Fruit fly (Drosophila melanogaster) whole organism, embryonic: ENCODE data around the gene Oct-TyrR.

ENCODE experiments used
- Bgb ChIP-seq: fragments of 200-800 bp; sonication (Bioruptor generic); IDR thresholded peaks from 2 replicates; pipeline ENCODE4 v1.3.6; 2022; ENCODE audit warnings: missing biosample characterization, missing genetic modification characterization; ENCODE audit not compliant: partially characterized antibody
- CG10431 ChIP-seq: fragments of 200-800 bp; sonication (Bioruptor generic); optimal IDR thresholded peaks from 3 replicates; lab custom pipeline; 2018; ENCODE audit warnings: missing biosample characterization, mild to moderate bottlenecking, missing genetic modification characterization
- CG10565 ChIP-seq: fragments of 200-800 bp; sonication (Bioruptor generic); optimal IDR thresholded peaks from 3 replicates; lab custom pipeline; 2016; ENCODE audit warnings: missing biosample characterization, mild to moderate bottlenecking, missing genetic modification characterization
- CG11695 ChIP-seq: fragments of 200-800 bp; sonication (Bioruptor generic); IDR thresholded peaks from 3 replicates; pipeline ENCODE4 v1.3.6; 2022; ENCODE audit warnings: missing biosample characterization, missing genetic modification characterization
- CG13894 ChIP-seq: fragments of 200-800 bp; sonication (Bioruptor generic); optimal IDR thresholded peaks from 3 replicates; lab custom pipeline; 2018; ENCODE audit warnings: missing biosample characterization, mild to moderate bottlenecking, missing genetic modification characterization, moderate library complexity
- CG15269 ChIP-seq: fragments of 200-800 bp; sonication (Bioruptor generic); optimal IDR thresholded peaks from 2 replicates; lab custom pipeline; 2018; ENCODE audit warnings: missing biosample characterization, mild to moderate bottlenecking, missing genetic modification characterization, moderate library complexity
- CG15514 ChIP-seq: fragments of 200-800 bp; sonication (Bioruptor generic); optimal IDR thresholded peaks from 3 replicates; lab custom pipeline; 2017; ENCODE audit warnings: missing biosample characterization, missing genetic modification characterization, mild to moderate bottlenecking, moderate library complexity, missing genetic modification reagents
- CG17612 ChIP-seq: fragments of 200-800 bp; sonication (Bioruptor generic); IDR thresholded peaks from 2 replicates; pipeline ENCODE4 v1.3.6; 2022; ENCODE audit warnings: missing biosample characterization, missing genetic modification characterization
- CG1832 ChIP-seq: fragments of 200-800 bp; sonication (Bioruptor generic); optimal IDR thresholded peaks from 2 replicates; lab custom pipeline; 2017; ENCODE audit warnings: missing biosample characterization, mild to moderate bottlenecking, missing genetic modification characterization, inconsistent platforms
- CG18476 ChIP-seq: fragments of 200-800 bp; sonication (Bioruptor generic); optimal IDR thresholded peaks from 2 replicates; lab custom pipeline; 2016; ENCODE audit warnings: missing biosample characterization, mild to moderate bottlenecking, missing genetic modification characterization
- CG2678 ChIP-seq: fragments of 200-800 bp; sonication (Bioruptor generic); optimal IDR thresholded peaks from 3 replicates; lab custom pipeline; 2019; ENCODE audit warnings: missing biosample characterization, mild to moderate bottlenecking, missing genetic modification characterization, moderate library complexity
- CG2875 ChIP-seq: fragments of 200-800 bp; sonication (Bioruptor generic); optimal IDR thresholded peaks from 2 replicates; lab custom pipeline; 2017; ENCODE audit warnings: missing biosample characterization, mild to moderate bottlenecking, missing genetic modification characterization, missing genetic modification reagents
- CG3407 ChIP-seq: fragments of 200-800 bp; sonication (Bioruptor generic); optimal IDR thresholded peaks from 2 replicates; lab custom pipeline; 2018; ENCODE audit warnings: missing biosample characterization, mild to moderate bottlenecking, missing genetic modification characterization
- CG34376 ChIP-seq: fragments of 200-800 bp; sonication (Bioruptor generic); optimal IDR thresholded peaks from 2 replicates; lab custom pipeline; 2018; ENCODE audit warnings: missing biosample characterization, mild to moderate bottlenecking, missing genetic modification characterization
- CG4282 ChIP-seq: fragments of 200-800 bp; sonication (Bioruptor generic); optimal IDR thresholded peaks from 2 replicates; lab custom pipeline; 2016; ENCODE audit warnings: missing biosample characterization, missing genetic modification characterization
- CG4404 ChIP-seq: fragments of 200-800 bp; sonication (Bioruptor generic); IDR thresholded peaks from 2 replicates; pipeline ENCODE4 v1.3.6; 2022; ENCODE audit warnings: missing biosample characterization, missing genetic modification characterization
- CG4820 ChIP-seq: fragments of 200-800 bp; sonication (Bioruptor generic); optimal IDR thresholded peaks from 3 replicates; lab custom pipeline; 2016; ENCODE audit warnings: missing biosample characterization, missing genetic modification characterization
- CG6791 ChIP-seq: fragments of 200-800 bp; sonication (Bioruptor generic); IDR thresholded peaks from 3 replicates; pipeline ENCODE4 v1.3.6; 2022; ENCODE audit warnings: missing biosample characterization, missing genetic modification characterization; ENCODE audit not compliant: partially characterized antibody
- CG7271 ChIP-seq: fragments of 200-800 bp; sonication (Bioruptor generic); optimal IDR thresholded peaks from 2 replicates; lab custom pipeline; 2018; ENCODE audit warnings: missing biosample characterization, mild to moderate bottlenecking, missing genetic modification characterization, moderate library complexity
- CG7839 ChIP-seq: fragments of 200-800 bp; sonication (Bioruptor generic); optimal IDR thresholded peaks from 3 replicates; lab custom pipeline; 2018; ENCODE audit warnings: missing biosample characterization, mild to moderate bottlenecking, missing genetic modification characterization, moderate library complexity
- Chrac-16 ChIP-seq: fragments of 200-800 bp; sonication (Bioruptor generic); optimal IDR thresholded peaks from 3 replicates; lab custom pipeline; 2016; ENCODE audit warnings: missing biosample characterization, missing genetic modification characterization
- Ets65A ChIP-seq: fragments of 200-800 bp; sonication (Bioruptor generic); peaks from one replicate; lab custom pipeline; 2016; ENCODE audit warnings: missing biosample characterization, missing genetic modification characterization
- HmgZ ChIP-seq: fragments of 200-800 bp; sonication (Bioruptor generic); optimal IDR thresholded peaks from 2 replicates; lab custom pipeline; 2018; ENCODE audit warnings: missing biosample characterization, mild to moderate bottlenecking, missing genetic modification characterization
- Hr78 ChIP-seq, 2 experiments: fragments of 200-800 bp in 1 of 2; fragments of >200 bp in 1 of 2; sonication (Bioruptor generic) in 1 of 2; optimal IDR thresholded peaks; 2 replicates each; lab custom pipeline; 2017 to 2019; ENCODE audit warnings: missing biosample characterization in 2 of 2, missing genetic modification characterization in 2 of 2, mild to moderate bottlenecking in 1 of 2, moderate library complexity in 1 of 2
- Jarid2 ChIP-seq: fragments of 200-800 bp; sonication (Bioruptor generic); optimal IDR thresholded peaks from 3 replicates; lab custom pipeline; 2017; ENCODE audit warnings: mild to moderate bottlenecking, missing biosample characterization, missing genetic modification reagents, missing genetic modification characterization
- Lim3 ChIP-seq: fragments of 200-800 bp; sonication (Bioruptor generic); IDR thresholded peaks from 2 replicates; pipeline ENCODE4 v1.3.6; 2022; ENCODE audit warnings: missing biosample characterization, missing genetic modification characterization
- Nf-YC ChIP-seq: fragments of 200-800 bp; optimal IDR thresholded peaks from 3 replicates; lab custom pipeline; 2019; ENCODE audit warnings: missing biosample characterization, mild to moderate bottlenecking, missing genetic modification characterization, moderate library complexity
- Opbp ChIP-seq: fragments of 200-800 bp; sonication (Bioruptor generic); IDR thresholded peaks from 3 replicates; pipeline ENCODE4 v1.3.6; 2022; ENCODE audit warnings: missing biosample characterization, missing genetic modification characterization; ENCODE audit not compliant: partially characterized antibody
- Optix ChIP-seq: fragments of 200-800 bp; sonication (Bioruptor generic); IDR thresholded peaks from 3 replicates; pipeline ENCODE4 v1.3.6; 2022; ENCODE audit warnings: missing biosample characterization, missing genetic modification characterization
- PHDP ChIP-seq: fragments of 200-800 bp; sonication (Bioruptor generic); optimal IDR thresholded peaks from 3 replicates; lab custom pipeline; 2018; ENCODE audit warnings: missing biosample characterization, mild to moderate bottlenecking, missing genetic modification characterization, moderate library complexity
- Poxn ChIP-seq: fragments of 200-800 bp; sonication (Bioruptor generic); IDR thresholded peaks from 2 replicates; pipeline ENCODE4 v1.3.6; 2022; ENCODE audit warnings: missing biosample characterization, missing genetic modification characterization
- Rx ChIP-seq: fragments of 200-800 bp; sonication (Bioruptor generic); IDR thresholded peaks from 2 replicates; pipeline ENCODE4 v1.3.6; 2022; ENCODE audit warnings: missing biosample characterization, missing genetic modification characterization
- Spps ChIP-seq: fragments of 200-800 bp; sonication (Bioruptor generic); optimal IDR thresholded peaks from 2 replicates; lab custom pipeline; 2018; ENCODE audit warnings: missing biosample characterization, mild to moderate bottlenecking, missing genetic modification characterization
- ato ChIP-seq: fragments of 200-800 bp; sonication (Bioruptor generic); IDR thresholded peaks from 2 replicates; pipeline ENCODE4 v1.3.6; 2022; ENCODE audit warnings: missing biosample characterization, missing genetic modification characterization; ENCODE audit not compliant: partially characterized antibody
- cato ChIP-seq: fragments of 200-800 bp; sonication (Bioruptor generic); optimal IDR thresholded peaks from 2 replicates; lab custom pipeline; 2016; ENCODE audit warnings: missing biosample characterization, missing genetic modification characterization, borderline replicate concordance
- corto ChIP-seq: fragments of 200-800 bp; sonication (Bioruptor generic); optimal IDR thresholded peaks from 2 replicates; lab custom pipeline; 2016; ENCODE audit warnings: missing biosample characterization, mild to moderate bottlenecking, missing genetic modification characterization, moderate library complexity
- dan ChIP-seq: fragments of 200-800 bp; sonication (Bioruptor generic); IDR thresholded peaks from 2 replicates; pipeline ENCODE4 v1.3.6; 2022; ENCODE audit warnings: missing biosample characterization, missing genetic modification characterization
- dm ChIP-seq: fragments of 200-800 bp; sonication (Bioruptor generic); optimal IDR thresholded peaks from 3 replicates; lab custom pipeline; 2016; ENCODE audit warnings: missing biosample characterization, missing genetic modification characterization
- dmrt99B ChIP-seq: fragments of 200-800 bp; sonication (Bioruptor generic); optimal IDR thresholded peaks from 2 replicates; lab custom pipeline; 2018; ENCODE audit warnings: missing biosample characterization, mild to moderate bottlenecking, missing genetic modification characterization, moderate library complexity
- en ChIP-seq: fragments of 200-800 bp; sonication (Bioruptor generic); optimal IDR thresholded peaks from 2 replicates; lab custom pipeline; 2016; ENCODE audit warnings: missing biosample characterization, missing genetic modification characterization
- gce ChIP-seq: fragments of 200-800 bp; sonication (Bioruptor generic); IDR thresholded peaks from 3 replicates; pipeline ENCODE4 v1.3.6; 2022; ENCODE audit warnings: missing biosample characterization, missing genetic modification characterization
- gsb-n ChIP-seq: fragments of 200-800 bp; sonication (Bioruptor generic); optimal IDR thresholded peaks from 3 replicates; lab custom pipeline; 2018; ENCODE audit warnings: missing biosample characterization, mild to moderate bottlenecking, missing genetic modification characterization
- jing ChIP-seq: fragments of 200-800 bp; sonication (Bioruptor generic); optimal IDR thresholded peaks from 2 replicates; lab custom pipeline; 2018; ENCODE audit warnings: missing biosample characterization, mild to moderate bottlenecking, missing genetic modification characterization
- schlank ChIP-seq: fragments of 200-800 bp; sonication (Bioruptor generic); optimal IDR thresholded peaks from 2 replicates; lab custom pipeline; 2018; ENCODE audit warnings: missing biosample characterization, mild to moderate bottlenecking, missing genetic modification characterization
- sd ChIP-seq: fragments of 200-800 bp; sonication (Bioruptor generic); optimal IDR thresholded peaks from 3 replicates; lab custom pipeline; 2018; ENCODE audit warnings: missing biosample characterization, mild to moderate bottlenecking, missing genetic modification characterization, moderate library complexity
- sisA ChIP-seq: fragments of 200-800 bp; sonication (Bioruptor generic); IDR thresholded peaks from 2 replicates; pipeline ENCODE4 v1.3.6; 2022; ENCODE audit warnings: missing biosample characterization, missing genetic modification characterization
- ssp ChIP-seq: fragments of 200-800 bp; sonication (Bioruptor generic); IDR thresholded peaks from 2 replicates; pipeline ENCODE4 v1.3.6; 2022; ENCODE audit warnings: missing biosample characterization, missing genetic modification characterization
- zfh1 ChIP-seq: fragments of 200-800 bp; sonication (Bioruptor generic); IDR thresholded peaks from 3 replicates; pipeline ENCODE4 v1.3.6; 2022; ENCODE audit warnings: missing biosample characterization, missing genetic modification characterization

The Oct-TyrR gene

dm6 chr3L:22075706-22076398 lies 41.0 kb downstream of the Oct-TyrR start, which contains the start of the genes CG7130 and RpLP0 (continued):
- TF ChIP-seq PHDP (peak; percentile 89), CG6791 (GFP tag; lab: Robert Waterston, UW) (peak; percentile 62; the same call in 2 of the 3 replicates), Ets65A (GFP tag; lab: Kevin White, UChicago) (peak; percentile 99), HmgZ (peak; percentile 90), Spps (tag; lab: Kevin White, UChicago) (peak; percentile 85), gsb-n (peak; percentile 90), Optix (GFP tag; lab: Robert Waterston, UW) (peak; percentile 76), Opbp (GFP tag; lab: Robert Waterston, UW) (peak; percentile 99), sisA (peak; percentile 61), Poxn (GFP tag; lab: Robert Waterston, UW) (peak; percentile 50; the same call in 1 of the 2 replicates), CG2875 (peak; percentile 93), schlank (tag; lab: Kevin White, UChicago) (peak; percentile 92), Bgb (peak; percentile 39; the same call in 1 of the 2 replicates), Rx (peak; percentile 87), CG7271 (peak; percentile 96), CG1832 (GFP tag; lab: Kevin White, UChicago) (no peak), zfh1 (GFP tag; lab: Robert Waterston, UW) (peak; percentile 91), ssp (GFP tag; lab: Robert Waterston, UW) (peak; percentile 77), CG2678 (tag; lab: Kevin White, UChicago) (peak; percentile 85), CG15269 (peak; percentile 85), CG13894 (tag; lab: Kevin White, UChicago) (peak; percentile 77), cato (GFP tag; lab: Kevin White, UChicago) (peak; percentile 82), Hr78 (GFP tag; optimal IDR thresholded peaks at IDR 0.05; lab: Kevin White, UChicago) (peak in 1 of 2 experiments; percentile 49), dmrt99B (peak; percentile 81), CG34376 (peak; percentile 97), en (GFP tag; lab: Kevin White, UChicago) (peak; percentile 86), dm (GFP tag; lab: Kevin White, UChicago) (peak; percentile 96), ato (GFP tag; lab: Robert Waterston, UW) (no peak), gce (GFP tag; lab: Robert Waterston, UW) (peak; percentile 89), corto (GFP tag; lab: Kevin White, UChicago) (peak; percentile 4), CG11695 (peak; percentile 65; the same call in 2 of the 3 replicates), CG3407 (GFP tag; lab: Kevin White, UChicago) (peak; percentile 94), dan (GFP tag; lab: Robert Waterston, UW) (no peak), CG10431 (peak; percentile 94), CG17612 (GFP tag; lab: Robert Waterston, UW) (peak; percentile 60), CG4820 (GFP tag; lab: Kevin White, UChicago) (peak; percentile 71), Chrac-16 (GFP tag; lab: Kevin White, UChicago) (peak; percentile 62), Jarid2 (GFP tag; lab: Kevin White, UChicago) (peak; percentile 84), CG4282 (GFP tag; lab: Kevin White, UChicago) (peak; percentile 62), CG4404 (GFP tag; lab: Robert Waterston, UW) (0 out of 2 replicates have a peak, but pooled peaks have one; percentile 26), jing (GFP tag; lab: Kevin White, UChicago) (peak; percentile 71), sd (tag; lab: Kevin White, UChicago) (peak; percentile 57), Nf-YC (tag; lab: Kevin White, UChicago) (peak; percentile 77), CG10565 (GFP tag; lab: Kevin White, UChicago) (peak; percentile 89), CG7839 (tag; lab: Kevin White, UChicago) (peak; percentile 86), CG18476 (peak; percentile 61), Lim3 (GFP tag; lab: Robert Waterston, UW) (0 out of 2 replicates have a peak, but pooled peaks have one; percentile 15), CG15514 (GFP tag; lab: Kevin White, UChicago) (peak; percentile 92)
